Worm (Caenorhabditis elegans) whole organism, L4 larva: ENCODE results near the gene rsks-1.

ENCODE experiments used
- F44E2.7 ChIP-seq: fragments of 200-800 bp; sonication (Bioruptor generic); IDR thresholded peaks from 2 replicates; pipeline ENCODE4 v2.1.2; 2022; ENCODE audit warnings: missing genetic modification characterization, missing compliant biosample characterization
- F49E8.2 ChIP-seq: sonication (generic microtip); optimal IDR thresholded peaks from 2 replicates; lab custom pipeline; 2016; ENCODE audit warnings: missing compliant biosample characterization, mild to moderate bottlenecking, missing genetic modification characterization, borderline replicate concordance
- T20F7.1 ChIP-seq: fragments of 200-800 bp; sonication (Bioruptor generic); optimal IDR thresholded peaks from 2 replicates; lab custom pipeline; 2018; ENCODE audit warnings: mild to moderate bottlenecking, missing genetic modification characterization, missing compliant biosample characterization
- Y5F2A.4 ChIP-seq: fragments of 200-800 bp; sonication (Bioruptor generic); optimal IDR thresholded peaks from 2 replicates; lab custom pipeline; 2018; ENCODE audit warnings: mild to moderate bottlenecking, missing genetic modification characterization, missing compliant biosample characterization
- ZK337.2 ChIP-seq: fragments of 200-800 bp; sonication (Bioruptor generic); IDR thresholded peaks from 2 replicates; pipeline ENCODE4 v1.3.6; 2022; ENCODE audit warnings: missing genetic modification reagents, missing genetic modification characterization, missing compliant biosample characterization
- aha-1 ChIP-seq: fragments of 150-350 bp; peaks from one replicate; lab custom pipeline; 2014; ENCODE audit warnings: missing biosample characterization, missing genetic modification characterization
- aly-2 ChIP-seq: sonication (generic microtip); optimal IDR thresholded peaks from 2 replicates; lab custom pipeline; 2018; ENCODE audit warnings: missing biosample characterization, missing genetic modification characterization
- arid-1 ChIP-seq: fragments of 200-800 bp; sonication (Bioruptor generic); conservative IDR thresholded peaks from 2 replicates; pipeline ENCODE4 v1.3.6; 2022; ENCODE audit warnings: missing genetic modification reagents, missing genetic modification characterization, missing compliant biosample characterization
- attf-4 ChIP-seq: sonication (generic microtip); optimal IDR thresholded peaks from 3 replicates; lab custom pipeline; 2017; ENCODE audit warnings: missing biosample characterization, missing genetic modification characterization
- ceh-28 ChIP-seq: fragments of 150-350 bp; optimal IDR thresholded peaks from 2 replicates; lab custom pipeline; 2014; ENCODE audit warnings: missing biosample characterization, missing genetic modification reagents, missing genetic modification characterization
- ceh-44 ChIP-seq: fragments of 200-800 bp; sonication (Bioruptor generic); IDR thresholded peaks from 2 replicates; pipeline ENCODE4 v1.3.6; 2022; ENCODE audit warnings: missing genetic modification reagents, missing genetic modification characterization, missing compliant biosample characterization
- ceh-62 ChIP-seq: sonication (generic microtip); optimal IDR thresholded peaks from 2 replicates; lab custom pipeline; 2017; ENCODE audit warnings: missing biosample characterization, missing genetic modification characterization
- ceh-82 ChIP-seq: sonication (generic microtip); optimal IDR thresholded peaks from 2 replicates; lab custom pipeline; 2017; ENCODE audit warnings: missing biosample characterization, missing genetic modification characterization
- ces-1 ChIP-seq: fragments of 150-350 bp; sonication (generic microtip); optimal IDR thresholded peaks from 4 replicates; lab custom pipeline; 2014; ENCODE audit warnings: missing biosample characterization, missing genetic modification reagents, missing genetic modification characterization
- ctbp-1 ChIP-seq: fragments of 200-800 bp; sonication (Bioruptor generic); IDR thresholded peaks from 2 replicates; pipeline ENCODE4 v1.3.6; 2022; ENCODE audit warnings: missing genetic modification reagents, missing genetic modification characterization, missing compliant biosample characterization
- daf-12 ChIP-seq: fragments of 150-350 bp; optimal IDR thresholded peaks from 2 replicates; lab custom pipeline; 2014; ENCODE audit warnings: missing biosample characterization, missing genetic modification reagents, missing genetic modification characterization
- daf-16 ChIP-seq, 3 experiments: sonication (generic microtip); optimal IDR thresholded peaks; 2 replicates each; lab custom pipeline; 2016 to 2017; ENCODE audit warnings: missing genetic modification characterization in 3 of 3, missing genetic modification reagents in 3 of 3, mild to moderate bottlenecking in 2 of 3, missing compliant biosample characterization in 2 of 3, missing biosample characterization in 1 of 3, moderate library complexity in 1 of 3
- daf-19 ChIP-seq: fragments of 200-800 bp; sonication (Bioruptor generic); conservative IDR thresholded peaks from 2 replicates; pipeline ENCODE4 v1.3.6; 2022; ENCODE audit warnings: missing genetic modification characterization, missing compliant biosample characterization
- dmd-9 ChIP-seq: fragments of 200-800 bp; sonication (Bioruptor generic); IDR thresholded peaks from 2 replicates; pipeline ENCODE4 v1.3.6; 2022; ENCODE audit warnings: missing genetic modification reagents, missing genetic modification characterization, missing compliant biosample characterization
- duxl-1 ChIP-seq: sonication (generic microtip); optimal IDR thresholded peaks from 2 replicates; lab custom pipeline; 2016; ENCODE audit warnings: mild to moderate bottlenecking, missing genetic modification characterization, moderate library complexity, missing compliant biosample characterization; ENCODE audit not compliant: poor library complexity
- dve-1 ChIP-seq: sonication (generic microtip); optimal IDR thresholded peaks from 2 replicates; lab custom pipeline; 2017; ENCODE audit warnings: antibody characterized with exemption, mild to moderate bottlenecking, missing genetic modification characterization, missing compliant biosample characterization; ENCODE audit not compliant: insufficient read depth
- egl-43 ChIP-seq: fragments of 200-800 bp; sonication (Bioruptor generic); IDR thresholded peaks from 2 replicates; pipeline ENCODE4 v1.3.6; 2022; ENCODE audit warnings: missing genetic modification reagents, missing genetic modification characterization, missing compliant biosample characterization
- hlh-30 ChIP-seq: sonication (generic microtip); optimal IDR thresholded peaks from 2 replicates; lab custom pipeline; 2017; ENCODE audit warnings: antibody characterized with exemption, mild to moderate bottlenecking, missing genetic modification characterization, missing compliant biosample characterization; ENCODE audit not compliant: insufficient read depth
- hmg-1.1 ChIP-seq: fragments of 200-800 bp; sonication (Bioruptor generic); IDR thresholded peaks from 2 replicates; pipeline ENCODE4 v1.3.6; 2022; ENCODE audit warnings: missing genetic modification reagents, missing genetic modification characterization, missing compliant biosample characterization
- jun-1 ChIP-seq: fragments of 150-350 bp; optimal IDR thresholded peaks from 2 replicates; lab custom pipeline; 2014; ENCODE audit warnings: missing biosample characterization, missing genetic modification reagents, missing genetic modification characterization
- lin-1 ChIP-seq: fragments of 200-800 bp; sonication (Bioruptor generic); IDR thresholded peaks from 2 replicates; pipeline ENCODE4 v1.3.6; 2022; ENCODE audit warnings: missing genetic modification reagents, missing genetic modification characterization, missing compliant biosample characterization
- lin-15B ChIP-seq: fragments of 150-350 bp; sonication (generic microtip); optimal IDR thresholded peaks from 3 replicates; lab custom pipeline; 2014; ENCODE audit warnings: missing biosample characterization, missing genetic modification characterization
- lin-29 ChIP-seq: fragments of 200-800 bp; sonication (Bioruptor generic); IDR thresholded peaks from 2 replicates; pipeline ENCODE4 v1.3.6; 2022; ENCODE audit warnings: missing genetic modification reagents, missing genetic modification characterization, missing compliant biosample characterization
- madf-5 ChIP-seq, 2 experiments: fragments of 200-800 bp; sonication (Bioruptor generic); IDR thresholded peaks; 2 replicates each; pipeline ENCODE4 v1.3.6; 2022; ENCODE audit warnings: missing compliant biosample characterization in 2 of 2, missing genetic modification characterization in 2 of 2
- madf-9 ChIP-seq: fragments of 200-800 bp; sonication (Bioruptor generic); conservative IDR thresholded peaks from 2 replicates; pipeline ENCODE4 v1.3.6; 2022; ENCODE audit warnings: missing genetic modification reagents, missing genetic modification characterization, missing compliant biosample characterization
- mdt-29 ChIP-seq: fragments of 200-800 bp; sonication (Bioruptor generic); IDR thresholded peaks from 2 replicates; pipeline ENCODE4 v1.3.6; 2022; ENCODE audit warnings: missing genetic modification reagents, missing genetic modification characterization, missing compliant biosample characterization
- mep-1 ChIP-seq: fragments of 150-350 bp; sonication (generic microtip); optimal IDR thresholded peaks from 3 replicates; lab custom pipeline; 2014; ENCODE audit warnings: missing biosample characterization, missing genetic modification characterization
- mxl-2 ChIP-seq: fragments of 200-800 bp; sonication (Bioruptor generic); conservative IDR thresholded peaks from 2 replicates; pipeline ENCODE4 v1.3.6; 2022; ENCODE audit warnings: missing genetic modification reagents, missing genetic modification characterization, missing compliant biosample characterization
- mxl-3 ChIP-seq: fragments of 200-800 bp; sonication (Bioruptor generic); optimal IDR thresholded peaks from 2 replicates; lab custom pipeline; 2018; ENCODE audit warnings: mild to moderate bottlenecking, missing genetic modification characterization, missing compliant biosample characterization
- nhr-102 ChIP-seq: sonication (generic microtip); optimal IDR thresholded peaks from 2 replicates; lab custom pipeline; 2016; ENCODE audit warnings: mild to moderate bottlenecking, missing genetic modification characterization, moderate library complexity, missing compliant biosample characterization
- nhr-11 ChIP-seq: fragments of 150-350 bp; optimal IDR thresholded peaks from 2 replicates; lab custom pipeline; 2014; ENCODE audit warnings: missing biosample characterization, missing genetic modification characterization
- nhr-237 ChIP-seq: sonication (generic microtip); optimal IDR thresholded peaks from 2 replicates; lab custom pipeline; 2017; ENCODE audit warnings: missing biosample characterization, missing genetic modification characterization
- nhr-25 ChIP-seq: sonication (generic microtip); optimal IDR thresholded peaks from 2 replicates; lab custom pipeline; 2017; ENCODE audit warnings: missing genetic modification characterization, mild to moderate bottlenecking, missing compliant biosample characterization, antibody characterized with exemption, moderate library complexity, borderline replicate concordance; ENCODE audit not compliant: insufficient read depth
- nhr-41 ChIP-seq: fragments of 200-800 bp; sonication (Bioruptor generic); IDR thresholded peaks from 2 replicates; pipeline ENCODE4 v1.3.6; 2022; ENCODE audit warnings: missing genetic modification reagents, missing genetic modification characterization, missing compliant biosample characterization
- pqm-1 ChIP-seq: sonication (generic microtip); optimal IDR thresholded peaks from 2 replicates; lab custom pipeline; 2017; ENCODE audit warnings: missing biosample characterization, missing genetic modification characterization
- saeg-2 ChIP-seq: fragments of 200-800 bp; sonication (Bioruptor generic); IDR thresholded peaks from 2 replicates; pipeline ENCODE4 v1.3.6; 2022; ENCODE audit warnings: missing genetic modification reagents, missing genetic modification characterization, missing compliant biosample characterization
- sdz-12 ChIP-seq: fragments of 200-800 bp; sonication (Bioruptor generic); optimal IDR thresholded peaks from 2 replicates; lab custom pipeline; 2018; ENCODE audit warnings: mild to moderate bottlenecking, missing genetic modification characterization, missing compliant biosample characterization
- set-16 ChIP-seq: fragments of 200-800 bp; sonication (Bioruptor generic); IDR thresholded peaks from 2 replicates; pipeline ENCODE4 v1.3.6; 2022; ENCODE audit warnings: missing genetic modification reagents, missing genetic modification characterization, missing compliant biosample characterization
- skn-1 ChIP-seq: fragments of 150-350 bp; optimal IDR thresholded peaks from 2 replicates; lab custom pipeline; 2014; ENCODE audit warnings: missing biosample characterization, missing genetic modification characterization
- snpc-1.2 ChIP-seq: fragments of 200-800 bp; sonication (Bioruptor generic); IDR thresholded peaks from 2 replicates; pipeline ENCODE4 v1.3.6; 2022; ENCODE audit warnings: missing genetic modification reagents, missing genetic modification characterization, missing compliant biosample characterization
- spr-3 ChIP-seq: fragments of 200-800 bp; sonication (Bioruptor generic); optimal IDR thresholded peaks from 2 replicates; lab custom pipeline; 2018; ENCODE audit warnings: mild to moderate bottlenecking, missing genetic modification characterization, missing compliant biosample characterization
- unc-39 ChIP-seq: sonication (generic microtip); optimal IDR thresholded peaks from 2 replicates; lab custom pipeline; 2017; ENCODE audit warnings: missing biosample characterization, missing genetic modification characterization
- vab-7 ChIP-seq: fragments of 200-800 bp; sonication (Bioruptor generic); IDR thresholded peaks from 2 replicates; pipeline ENCODE4 v1.3.6; 2022; ENCODE audit warnings: missing genetic modification reagents, missing genetic modification characterization, missing compliant biosample characterization
- zfp-3 ChIP-seq: fragments of 200-800 bp; sonication (Bioruptor generic); conservative IDR thresholded peaks from 2 replicates; pipeline ENCODE4 v1.3.6; 2022; ENCODE audit warnings: missing genetic modification reagents, missing genetic modification characterization, missing compliant biosample characterization
- zip-11 ChIP-seq: fragments of 200-800 bp; sonication (Bioruptor generic); IDR thresholded peaks from 2 replicates; pipeline ENCODE4 v1.3.6; 2022; ENCODE audit warnings: missing genetic modification characterization, missing compliant biosample characterization
- ztf-11 ChIP-seq: fragments of 150-350 bp; optimal IDR thresholded peaks from 2 replicates; lab custom pipeline; 2014; ENCODE audit warnings: missing biosample characterization, missing genetic modification characterization

Gene rsks-1

ce11 chrIII:11290554-11290953, 45.6 kb downstream of the rsks-1 start, which contains the start of the genes gly-9, mib-1 and smc-3 (continued):
- no peak for TF ChIP-seq spr-3 (GFP tag; lab: Kevin White, UChicago)
- TF ChIP-seq mxl-2 = no peak
- no peak for TF ChIP-seq nhr-237 (tag; lab: Kevin White, UChicago)
- TF ChIP-seq egl-43 = no peak
- TF ChIP-seq duxl-1 (tag; lab: Kevin White, UChicago) = no peak
- TF ChIP-seq mdt-29 (GFP tag; lab: Robert Waterston, UW) = no peak
- TF ChIP-seq Y5F2A.4 (GFP tag; lab: Kevin White, UChicago) = no peak
- no peak for TF ChIP-seq F44E2.7 (GFP tag; lab: Robert Waterston, UW)
- TF ChIP-seq nhr-25 (tag; lab: Kevin White, UChicago) = no peak
- no peak for TF ChIP-seq daf-19 (GFP tag; lab: Robert Waterston, UW)
- peak; percentile 27 for TF ChIP-seq nhr-11 (tag; lab: Kevin White, UChicago)
- no peak for TF ChIP-seq nhr-102
- no peak for TF ChIP-seq aly-2 (tag; lab: Kevin White, UChicago)
- no peak for TF ChIP-seq ceh-82 (tag; lab: Kevin White, UChicago)
- TF ChIP-seq pqm-1 (tag; lab: Kevin White, UChicago) = no peak
- TF ChIP-seq skn-1 (tag; lab: Kevin White, UChicago) = no peak
- no peak for TF ChIP-seq madf-5 (GFP tag; IDR thresholded peaks at IDR 0.05; lab: Robert Waterston, UW)
- TF ChIP-seq vab-7 (GFP tag; lab: Robert Waterston, UW) = no peak
- no peak for TF ChIP-seq zip-11 (GFP tag; lab: Robert Waterston, UW)
- no peak for TF ChIP-seq madf-9 (GFP tag; lab: Robert Waterston, UW)
- no peak for TF ChIP-seq attf-4
- TF ChIP-seq mep-1 (tag; lab: Kevin White, UChicago) = peak; percentile 43
- no peak for TF ChIP-seq snpc-1.2 (GFP tag; lab: Robert Waterston, UW)
- TF ChIP-seq jun-1 = no peak
- peak; percentile 35 for TF ChIP-seq dve-1 (tag; lab: Kevin White, UChicago)
- TF ChIP-seq lin-29 = no peak
- no peak for TF ChIP-seq arid-1 (GFP tag; lab: Robert Waterston, UW)
- TF ChIP-seq lin-1 (GFP tag; lab: Robert Waterston, UW) = no peak
- no peak for TF ChIP-seq F49E8.2 (tag; lab: Kevin White, UChicago)
- no peak for TF ChIP-seq set-16 (GFP tag; lab: Robert Waterston, UW)
- no peak for TF ChIP-seq lin-15B
- TF ChIP-seq T20F7.1 = no peak
- TF ChIP-seq ceh-44 = no peak
- TF ChIP-seq nhr-41 = no peak
- TF ChIP-seq ctbp-1 (GFP tag; lab: Robert Waterston, UW) = no peak
- no peak for TF ChIP-seq zfp-3 (GFP tag; lab: Robert Waterston, UW)
- no peak for TF ChIP-seq daf-16 (GFP tag; optimal IDR thresholded peaks at IDR 0.05; lab: Kevin White, UChicago)
- TF ChIP-seq daf-16 (tag; optimal IDR thresholded peaks at IDR 0.05; lab: Kevin White, UChicago) = no peak
- TF ChIP-seq mxl-3 = no peak
- peak; percentile 96 for TF ChIP-seq aha-1 (tag; lab: Kevin White, UChicago)
- no peak for TF ChIP-seq unc-39 (tag; lab: Kevin White, UChicago)
- TF ChIP-seq daf-12 (tag; lab: Kevin White, UChicago) = no peak
- TF ChIP-seq ceh-62 (tag; lab: Kevin White, UChicago) = no peak
- no peak for TF ChIP-seq ces-1
- TF ChIP-seq hlh-30 (tag; lab: Kevin White, UChicago) = peak; percentile 38
- peak; percentile 92 for TF ChIP-seq ZK337.2
- TF ChIP-seq dmd-9 (GFP tag; lab: Robert Waterston, UW) = peak; percentile 85
- TF ChIP-seq ztf-11 (tag; lab: Kevin White, UChicago) = no peak
- TF ChIP-seq saeg-2 (GFP tag; lab: Robert Waterston, UW) = no peak
- TF ChIP-seq ceh-28 (tag; lab: Kevin White, UChicago) = no peak
- TF ChIP-seq hmg-1.1 (GFP tag; lab: Robert Waterston, UW) = no peak
- no peak for TF ChIP-seq sdz-12 (GFP tag; lab: Kevin White, UChicago)
